Fruit fly (Drosophila melanogaster) whole organism, embryonic: ENCODE results near the gene Csp.

Source experiments
- CG10565 ChIP-seq: fragments of 200-800 bp; sonication (Bioruptor generic); optimal IDR thresholded peaks from 3 replicates; lab custom pipeline; 2016; ENCODE audit warnings: missing biosample characterization, mild to moderate bottlenecking, missing genetic modification characterization
- CG12299 ChIP-seq: fragments of 200-800 bp; sonication (Bioruptor generic); optimal IDR thresholded peaks from 2 replicates; lab custom pipeline; 2018; ENCODE audit warnings: missing biosample characterization, mild to moderate bottlenecking, missing genetic modification characterization
- CG13296 ChIP-seq: fragments of 200-800 bp; sonication (Bioruptor generic); optimal IDR thresholded peaks from 3 replicates; lab custom pipeline; 2018; ENCODE audit warnings: missing biosample characterization, mild to moderate bottlenecking, missing genetic modification characterization
- CG13894 ChIP-seq: fragments of 200-800 bp; sonication (Bioruptor generic); optimal IDR thresholded peaks from 3 replicates; lab custom pipeline; 2018; ENCODE audit warnings: missing biosample characterization, mild to moderate bottlenecking, missing genetic modification characterization, moderate library complexity
- CG16813 ChIP-seq: fragments of 200-800 bp; sonication (Bioruptor generic); IDR thresholded peaks from 3 replicates; pipeline ENCODE4 v1.3.6; 2022; ENCODE audit warnings: missing biosample characterization, missing genetic modification characterization; ENCODE audit not compliant: partially characterized antibody
- CG17359 ChIP-seq: fragments of 200-800 bp; sonication (Bioruptor generic); optimal IDR thresholded peaks from 3 replicates; lab custom pipeline; 2018; ENCODE audit warnings: missing biosample characterization, mild to moderate bottlenecking, missing genetic modification characterization, moderate library complexity
- CG17385 ChIP-seq: fragments of 200-800 bp; sonication (Bioruptor generic); optimal IDR thresholded peaks from 3 replicates; lab custom pipeline; 2018; ENCODE audit warnings: missing biosample characterization, mild to moderate bottlenecking, missing genetic modification characterization
- CG18011 ChIP-seq: fragments of 200-800 bp; sonication (Bioruptor generic); optimal IDR thresholded peaks from 2 replicates; lab custom pipeline; 2017; ENCODE audit warnings: missing biosample characterization, missing genetic modification characterization, mild to moderate bottlenecking, moderate library complexity, missing genotype
- CG2120 ChIP-seq: fragments of 200-800 bp; sonication (Bioruptor generic); optimal IDR thresholded peaks from 3 replicates; lab custom pipeline; 2016; ENCODE audit warnings: missing biosample characterization, missing genetic modification characterization
- CG31224 ChIP-seq: fragments of 200-800 bp; sonication (Bioruptor generic); IDR thresholded peaks from 2 replicates; pipeline ENCODE4 v1.3.6; 2022; ENCODE audit warnings: missing biosample characterization, missing genetic modification characterization
- CG33213 ChIP-seq: fragments of 200-800 bp; sonication (Bioruptor generic); optimal IDR thresholded peaks from 3 replicates; lab custom pipeline; 2016; ENCODE audit warnings: missing biosample characterization, missing genetic modification characterization
- CG43689 ChIP-seq: fragments of 200-800 bp; sonication (Bioruptor generic); IDR thresholded peaks from 2 replicates; pipeline ENCODE4 v1.3.6; 2022; ENCODE audit warnings: missing biosample characterization, missing genetic modification characterization
- CG5245 ChIP-seq: fragments of 200-800 bp; sonication (Bioruptor generic); optimal IDR thresholded peaks from 3 replicates; lab custom pipeline; 2016; ENCODE audit warnings: missing biosample characterization, missing genetic modification characterization
- CG7745 ChIP-seq: fragments of 200-800 bp; sonication (Bioruptor generic); optimal IDR thresholded peaks from 2 replicates; lab custom pipeline; 2018; ENCODE audit warnings: missing biosample characterization, mild to moderate bottlenecking, missing genetic modification characterization, moderate library complexity
- CG8089 ChIP-seq: fragments of 200-800 bp; sonication (Bioruptor generic); optimal IDR thresholded peaks from 3 replicates; lab custom pipeline; 2016; ENCODE audit warnings: missing biosample characterization, missing genetic modification characterization
- CrebB ChIP-seq: fragments of 200-800 bp; sonication (Bioruptor generic); optimal IDR thresholded peaks from 3 replicates; lab custom pipeline; 2018; ENCODE audit warnings: missing biosample characterization, mild to moderate bottlenecking, missing genetic modification characterization
- Dbx ChIP-seq: fragments of 200-800 bp; sonication (Bioruptor generic); IDR thresholded peaks from 3 replicates; pipeline ENCODE4 v1.3.6; 2022; ENCODE audit warnings: missing biosample characterization, missing genetic modification characterization
- Deaf1 ChIP-seq: fragments of 200-800 bp; optimal IDR thresholded peaks from 3 replicates; lab custom pipeline; 2019; ENCODE audit warnings: missing biosample characterization, mild to moderate bottlenecking, missing genetic modification characterization, moderate library complexity
- Dref ChIP-seq: fragments of 200-800 bp; sonication (Bioruptor generic); IDR thresholded peaks from 2 replicates; pipeline ENCODE4 v1.3.6; 2022; ENCODE audit warnings: missing biosample characterization, missing genetic modification characterization
- E2f1 ChIP-seq: fragments of 200-800 bp; sonication (Bioruptor generic); IDR thresholded peaks from 2 replicates; pipeline ENCODE4 v1.3.6; 2022; ENCODE audit warnings: missing biosample characterization, missing genetic modification characterization
- Ets65A ChIP-seq: fragments of 200-800 bp; sonication (Bioruptor generic); peaks from one replicate; lab custom pipeline; 2016; ENCODE audit warnings: missing biosample characterization, missing genetic modification characterization
- Fer1 ChIP-seq: fragments of 200-800 bp; sonication (Bioruptor generic); optimal IDR thresholded peaks from 2 replicates; lab custom pipeline; 2017; ENCODE audit warnings: missing biosample characterization, mild to moderate bottlenecking, missing genetic modification characterization
- Hsf ChIP-seq: fragments of 200-800 bp; sonication (Bioruptor generic); optimal IDR thresholded peaks from 3 replicates; lab custom pipeline; 2016; ENCODE audit warnings: missing biosample characterization, missing genetic modification characterization
- Kr ChIP-seq: fragments of 200-800 bp; sonication (Bioruptor generic); optimal IDR thresholded peaks from 2 replicates; lab custom pipeline; 2017; ENCODE audit warnings: missing biosample characterization, mild to moderate bottlenecking, missing genetic modification characterization
- MESR4 ChIP-seq: fragments of 200-800 bp; sonication (Bioruptor generic); optimal IDR thresholded peaks from 2 replicates; lab custom pipeline; 2018; ENCODE audit warnings: missing biosample characterization, mild to moderate bottlenecking, missing genetic modification characterization, moderate library complexity
- Meics ChIP-seq: fragments of 200-800 bp; sonication (Bioruptor generic); optimal IDR thresholded peaks from 2 replicates; lab custom pipeline; 2017; ENCODE audit warnings: missing biosample characterization, mild to moderate bottlenecking, missing genetic modification characterization
- Nf-YB ChIP-seq: fragments of 200-800 bp; sonication (Bioruptor generic); optimal IDR thresholded peaks from 3 replicates; lab custom pipeline; 2019; ENCODE audit warnings: missing biosample characterization, mild to moderate bottlenecking, missing genetic modification characterization, moderate library complexity
- NfI ChIP-seq: fragments of 200-800 bp; sonication (Bioruptor generic); optimal IDR thresholded peaks from 3 replicates; lab custom pipeline; 2018; ENCODE audit warnings: missing biosample characterization, mild to moderate bottlenecking, missing genetic modification characterization, moderate library complexity
- Sry-δ ChIP-seq: fragments of 200-800 bp; sonication (Bioruptor generic); optimal IDR thresholded peaks from 2 replicates; lab custom pipeline; 2016; ENCODE audit warnings: missing biosample characterization, missing genetic modification characterization
- Tbp ChIP-seq: fragments of >200 bp; optimal IDR thresholded peaks from 2 replicates; lab custom pipeline; 2018; ENCODE audit warnings: missing biosample characterization, missing genetic modification characterization
- abd-A ChIP-seq: fragments of 200-800 bp; sonication (Bioruptor generic); optimal IDR thresholded peaks from 3 replicates; lab custom pipeline; 2019; ENCODE audit warnings: missing biosample characterization, mild to moderate bottlenecking, missing genetic modification characterization, moderate library complexity
- aop ChIP-seq: fragments of 200-800 bp; sonication (Bioruptor generic); IDR thresholded peaks from 2 replicates; pipeline ENCODE4 v1.3.6; 2022; ENCODE audit warnings: missing biosample characterization, missing genetic modification characterization
- ase ChIP-seq: fragments of 200-800 bp; sonication (Bioruptor generic); IDR thresholded peaks from 3 replicates; pipeline ENCODE4 v1.3.6; 2022; ENCODE audit warnings: missing biosample characterization, missing genetic modification characterization
- dpn ChIP-seq, 2 experiments: fragments of 200-800 bp; sonication (Bioruptor generic); optimal IDR thresholded peaks; 3 replicates each; lab custom pipeline; 2016; ENCODE audit warnings: missing biosample characterization in 2 of 2, missing genetic modification characterization in 2 of 2
- insv ChIP-seq, 2 experiments: fragments of 200-800 bp; sonication (Bioruptor generic); optimal IDR thresholded peaks; 3 replicates each; lab custom pipeline; 2016 to 2018; ENCODE audit warnings: missing biosample characterization in 2 of 2, missing genetic modification characterization in 2 of 2
- luna ChIP-seq: fragments of 200-800 bp; sonication (Bioruptor generic); optimal IDR thresholded peaks from 2 replicates; lab custom pipeline; 2016; ENCODE audit warnings: missing biosample characterization, missing genetic modification characterization
- nmo ChIP-seq: fragments of 200-800 bp; sonication (Bioruptor generic); optimal IDR thresholded peaks from 2 replicates; lab custom pipeline; 2018; ENCODE audit warnings: missing biosample characterization, mild to moderate bottlenecking, missing genetic modification characterization, moderate library complexity
- onecut ChIP-seq: fragments of 200-800 bp; sonication (Bioruptor generic); IDR thresholded peaks from 2 replicates; pipeline ENCODE4 v1.3.6; 2022; ENCODE audit warnings: missing biosample characterization, missing genetic modification characterization
- pfk ChIP-seq: fragments of 200-800 bp; sonication (Bioruptor generic); optimal IDR thresholded peaks from 2 replicates; lab custom pipeline; 2018; ENCODE audit warnings: missing biosample characterization, mild to moderate bottlenecking, missing genetic modification characterization, moderate library complexity
- pita ChIP-seq: fragments of 200-800 bp; sonication (Bioruptor generic); optimal IDR thresholded peaks from 2 replicates; lab custom pipeline; 2017; ENCODE audit warnings: missing biosample characterization, mild to moderate bottlenecking, missing genetic modification characterization
- prd ChIP-seq, 3 experiments: fragments of >200 bp in 2 of 3; fragments of 200-800 bp in 1 of 3; sonication (Bioruptor generic) in 1 of 3; optimal IDR thresholded peaks in 2 of 3; IDR thresholded peaks in 1 of 3; 2 replicates in 2 of 3; 3 replicates in 1 of 3; pipeline versions ENCODE4 v1.3.6 to Lab custom; 2017 to 2022; ENCODE audit warnings: missing biosample characterization in 1 of 3, missing genetic modification characterization in 1 of 3
- pros ChIP-seq: fragments of 200-800 bp; sonication (Bioruptor generic); optimal IDR thresholded peaks from 3 replicates; lab custom pipeline; 2019; ENCODE audit warnings: missing biosample characterization, mild to moderate bottlenecking, missing genetic modification characterization, moderate library complexity
- pzg ChIP-seq: fragments of 200-800 bp; sonication (Bioruptor generic); optimal IDR thresholded peaks from 3 replicates; lab custom pipeline; 2018; ENCODE audit warnings: missing biosample characterization, mild to moderate bottlenecking, missing genetic modification characterization, moderate library complexity
- run ChIP-seq: fragments of 200-800 bp; sonication (Bioruptor generic); optimal IDR thresholded peaks from 3 replicates; lab custom pipeline; 2018; ENCODE audit warnings: missing biosample characterization, mild to moderate bottlenecking, missing genetic modification characterization
- sens ChIP-seq: fragments of 200-800 bp; sonication (Bioruptor generic); peaks from one replicate; lab custom pipeline; 2016; ENCODE audit warnings: missing biosample characterization, missing genetic modification characterization
- slou ChIP-seq: fragments of 200-800 bp; sonication (Bioruptor generic); optimal IDR thresholded peaks from 3 replicates; lab custom pipeline; 2016; ENCODE audit warnings: missing biosample characterization, missing genetic modification characterization
- twi ChIP-seq: fragments of 200-800 bp; optimal IDR thresholded peaks from 2 replicates; lab custom pipeline; 2019; ENCODE audit warnings: missing biosample characterization, mild to moderate bottlenecking, missing genetic modification characterization, moderate library complexity
- unc-4 ChIP-seq: fragments of 200-800 bp; sonication (Bioruptor generic); IDR thresholded peaks from 2 replicates; pipeline ENCODE4 v1.3.6; 2022; ENCODE audit warnings: missing biosample characterization, missing genetic modification characterization; ENCODE audit not compliant: partially characterized antibody

The Csp gene

DNA sequence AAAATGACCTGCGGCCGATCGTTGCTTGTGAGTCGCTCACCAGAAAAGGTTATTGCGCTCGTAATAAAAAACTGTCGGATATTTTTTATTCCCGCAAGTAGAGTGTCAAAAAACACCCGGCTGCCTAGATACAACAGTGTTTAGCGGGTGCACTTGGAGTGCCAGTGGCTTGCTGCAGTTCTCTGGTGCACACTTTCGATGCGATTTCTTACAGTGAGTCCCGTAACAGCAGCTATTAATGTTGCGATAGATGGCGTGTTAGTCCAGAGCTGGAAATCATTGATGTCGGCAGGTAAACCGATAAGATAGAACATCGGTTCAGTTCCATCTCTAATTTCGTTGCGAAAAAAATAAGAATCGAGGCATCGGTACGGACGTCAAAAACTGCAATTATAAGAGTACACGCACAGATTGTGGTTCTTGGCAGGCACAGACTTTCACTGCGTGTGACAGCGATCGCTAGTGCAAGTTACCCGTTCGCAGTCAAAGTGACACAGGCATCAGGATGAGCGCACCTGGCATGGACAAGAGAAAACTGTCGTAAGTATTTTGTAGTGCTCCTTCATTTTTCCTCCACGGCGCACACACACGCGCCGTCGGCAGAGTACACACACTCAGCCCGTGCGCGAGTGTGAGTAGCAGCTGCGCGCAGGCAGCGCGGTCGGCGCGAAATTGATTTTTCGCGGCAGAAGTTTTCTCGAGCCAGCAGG lies at the start of gene Csp (continued):
- TF ChIP-seq Ets65A (GFP tag; lab: Kevin White, UChicago), result peak; percentile 18
- TF ChIP-seq CG7745, result no peak
- TF ChIP-seq dpn (GFP tag; optimal IDR thresholded peaks at IDR 0.05; lab: Kevin White, UChicago), result peak in 1 of 2 experiments; percentile 8
- TF ChIP-seq CG13296 (GFP tag; lab: Kevin White, UChicago), result peak; percentile 13
- TF ChIP-seq MESR4 (GFP tag; lab: Kevin White, UChicago), result peak; percentile 96
- no peak for TF ChIP-seq CG8089 (GFP tag; lab: Kevin White, UChicago)
- TF ChIP-seq CG5245 (GFP tag; lab: Kevin White, UChicago), result peak; percentile 32
- peak in 1 of 2 experiments; percentile 29 for TF ChIP-seq insv (GFP tag; optimal IDR thresholded peaks at IDR 0.05; lab: Kevin White, UChicago)
- no peak for TF ChIP-seq twi
- 0 out of 2 replicates have a peak, but pooled peaks have one; percentile 7 for TF ChIP-seq CG31224 (GFP tag; lab: Robert Waterston, UW)
- peak; percentile 76 for TF ChIP-seq sens (GFP tag; lab: Kevin White, UChicago)
- peak; percentile 81 for TF ChIP-seq abd-A
- TF ChIP-seq unc-4 (GFP tag; lab: Robert Waterston, UW), result peak; percentile 56
- 0 out of 3 replicates have a peak, but pooled peaks have one; percentile 32 for TF ChIP-seq Dbx (GFP tag; lab: Robert Waterston, UW)
- peak; percentile 7 for TF ChIP-seq run (tag; lab: Kevin White, UChicago)
- TF ChIP-seq pzg, result peak; percentile 77
- peak; percentile 16 for TF ChIP-seq Hsf (GFP tag; lab: Kevin White, UChicago)
- TF ChIP-seq Sry-δ, result peak; percentile 93
- TF ChIP-seq CG12299, result peak; percentile 56
- peak; percentile 71 for TF ChIP-seq CG13894 (tag; lab: Kevin White, UChicago)
- TF ChIP-seq E2f1, result no peak
- no peak for TF ChIP-seq CG17359
- TF ChIP-seq CG33213 (GFP tag; lab: Kevin White, UChicago), result peak; percentile 6
- no peak for TF ChIP-seq slou
- peak; percentile 22 for TF ChIP-seq CG18011 (GFP tag; lab: Kevin White, UChicago)
- TF ChIP-seq onecut (GFP tag; lab: Robert Waterston, UW), result peak; percentile 99
- peak; percentile 37 for TF ChIP-seq pita (GFP tag; lab: Kevin White, UChicago)
- TF ChIP-seq Deaf1, result peak; percentile 43
- peak; percentile 86 for TF ChIP-seq pros (GFP tag; lab: Kevin White, UChicago)
- peak; percentile 21 for TF ChIP-seq Kr (GFP tag; lab: Kevin White, UChicago)
- TF ChIP-seq CG10565 (GFP tag; lab: Kevin White, UChicago), result no peak
- TF ChIP-seq nmo (GFP tag; lab: Kevin White, UChicago), result peak; percentile 12
- TF ChIP-seq NfI (GFP tag; lab: Kevin White, UChicago), result peak; percentile 24
- peak; percentile 26 for TF ChIP-seq CrebB (tag; lab: Kevin White, UChicago)
- TF ChIP-seq CG17385 (GFP tag; lab: Kevin White, UChicago), result peak; percentile 9
- peak; percentile 44 for TF ChIP-seq Fer1 (GFP tag; lab: Kevin White, UChicago)
- 0 out of 2 replicates have a peak, but pooled peaks have one; percentile 5 for TF ChIP-seq aop (GFP tag; lab: Robert Waterston, UW)
- no peak for TF ChIP-seq prd (optimal IDR thresholded peaks at IDR 0.05; lab: Kevin White, UChicago)
- TF ChIP-seq prd (GFP tag; IDR thresholded peaks at IDR 0.05; lab: Robert Waterston, UW), result 0 out of 3 replicates have a peak, but pooled peaks have one; percentile 19
- TF ChIP-seq CG43689 (GFP tag; lab: Robert Waterston, UW), result no peak
- TF ChIP-seq luna, result no peak
- peak; percentile 61; the same call in 2 of the 3 replicates for TF ChIP-seq CG16813 (GFP tag; lab: Robert Waterston, UW)
- TF ChIP-seq pfk (GFP tag; lab: Kevin White, UChicago), result peak; percentile 18
- TF ChIP-seq Meics (GFP tag; lab: Kevin White, UChicago), result peak; percentile 9
- TF ChIP-seq CG2120 (GFP tag; lab: Kevin White, UChicago), result peak; percentile 24
- peak; percentile 77 for TF ChIP-seq Dref (GFP tag; lab: Robert Waterston, UW)
- TF ChIP-seq Nf-YB (GFP tag; lab: Kevin White, UChicago), result peak; percentile 36
- no peak for TF ChIP-seq ase
- TF ChIP-seq Tbp (GFP tag; lab: Kevin White, UChicago), result no peak
